Worm (Caenorhabditis elegans) whole organism, midembryonic: ENCODE results near the gene R09B5.11.

Experiments
- T22C8.4 ChIP-seq: fragments of 200-800 bp; sonication (Bioruptor generic); IDR thresholded peaks from 2 replicates; pipeline ENCODE4 v1.3.6; 2022; ENCODE audit warnings: missing genetic modification characterization, missing compliant biosample characterization
- cog-1 ChIP-seq: sonication (generic microtip); optimal IDR thresholded peaks from 2 replicates; lab custom pipeline; 2016; ENCODE audit warnings: missing genetic modification characterization, missing compliant biosample characterization
- flt-1 ChIP-seq: fragments of 200-800 bp; sonication (Bioruptor generic); IDR thresholded peaks from 2 replicates; pipeline ENCODE4 v1.3.6; 2022; ENCODE audit warnings: missing genetic modification characterization, missing compliant biosample characterization
- klf-2 ChIP-seq: fragments of 200-800 bp; sonication (Bioruptor generic); conservative IDR thresholded peaks from 2 replicates; pipeline ENCODE4 v1.3.6; 2022; ENCODE audit warnings: missing genetic modification reagents, missing genetic modification characterization, missing compliant biosample characterization
- med-1 ChIP-seq: sonication (generic microtip); optimal IDR thresholded peaks from 2 replicates; lab custom pipeline; 2017; ENCODE audit warnings: missing genetic modification characterization, mild to moderate bottlenecking, missing compliant biosample characterization, antibody characterized with exemption, missing genetic modification reagents; ENCODE audit not compliant: insufficient read depth
- ref-1 ChIP-seq: fragments of 200-800 bp; sonication (Bioruptor generic); conservative IDR thresholded peaks from 2 replicates; pipeline ENCODE4 v1.3.6; 2022; ENCODE audit warnings: missing genetic modification reagents, missing genetic modification characterization, missing compliant biosample characterization
- tab-1 ChIP-seq: fragments of 200-800 bp; sonication (Bioruptor generic); IDR thresholded peaks from 2 replicates; pipeline ENCODE4 v1.3.6; 2022; ENCODE audit warnings: missing genetic modification characterization, missing compliant biosample characterization
- ztf-23 ChIP-seq: fragments of 200-800 bp; sonication (Bioruptor generic); IDR thresholded peaks from 2 replicates; pipeline ENCODE4 v1.3.6; 2022; ENCODE audit warnings: missing genetic modification reagents, missing genetic modification characterization, missing compliant biosample characterization
- ztf-29 ChIP-seq: fragments of 200-800 bp; sonication (Bioruptor generic); IDR thresholded peaks from 2 replicates; pipeline ENCODE4 v1.3.6; 2022; ENCODE audit warnings: missing genetic modification reagents, missing genetic modification characterization, missing compliant biosample characterization

DNA sequence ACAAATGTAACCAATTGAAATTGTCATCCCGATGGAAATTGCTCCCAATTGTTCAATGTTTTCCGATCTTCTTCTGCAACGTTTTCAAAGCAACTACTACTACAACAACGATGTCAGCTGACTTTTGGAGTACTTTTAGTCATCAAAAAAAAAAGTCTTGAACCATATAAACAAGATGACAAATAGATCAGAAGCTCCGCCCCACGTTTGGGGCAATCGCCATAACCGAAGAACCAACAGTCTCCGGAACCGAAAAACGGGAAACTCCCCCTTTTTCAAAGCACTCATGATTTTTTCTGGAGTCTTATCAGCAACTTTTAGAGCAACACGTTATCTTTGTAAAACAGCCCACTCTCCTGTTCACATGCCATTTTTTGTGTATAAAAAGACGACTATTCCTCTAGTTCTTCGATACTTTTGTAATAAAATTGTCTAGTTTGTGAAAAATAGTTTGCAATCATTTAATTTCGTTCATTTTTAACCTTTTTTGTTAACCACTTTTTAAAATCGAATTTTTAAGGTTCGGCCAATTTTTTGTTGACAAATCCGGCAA, 20.4 kb downstream of the R09B5.11 start:
- TF ChIP-seq flt-1 (GFP tag; lab: Robert Waterston, UW) (no peak), klf-2 (no peak), med-1 (no peak), ztf-23 (GFP tag; lab: Robert Waterston, UW) (no peak), ztf-29 (GFP tag; lab: Robert Waterston, UW) (no peak), cog-1 (tag; lab: Kevin White, UChicago) (no peak), tab-1 (GFP tag; lab: Robert Waterston, UW) (no peak), T22C8.4 (GFP tag; lab: Robert Waterston, UW) (no peak), ref-1 (GFP tag; lab: Robert Waterston, UW) (no peak)
